Fruit fly (Drosophila melanogaster): ENCODE results near the gene CG16952.

The CG16952 gene

dm6 chrX:15887247-15887616, 17.2 kb downstream of the CG16952 start, which contains the start of gene tay:
Gene tay, minus strand, starts transcription at chrX:15887311.
- TF ChIP-seq rgr (GFP tag; optimal IDR thresholded peaks at IDR 0.05) (peak; percentile 15), Mio (GFP tag; optimal IDR thresholded peaks at IDR 0.05) (no peak), N (GFP tag; optimal IDR thresholded peaks at IDR 0.05) (no peak), CrebA (GFP tag; optimal IDR thresholded peaks at IDR 0.05; ENCODE audit: borderline replicate concordance) (no peak), Myc (optimal IDR thresholded peaks at IDR 0.05) (peak; percentile 18), lola (GFP tag; optimal IDR thresholded peaks at IDR 0.05) (no peak), Rel (GFP tag; optimal IDR thresholded peaks at IDR 0.05) (no peak), Rel (tag; optimal IDR thresholded peaks at IDR 0.05) (peak; percentile 44), Hr83 (GFP tag; optimal IDR thresholded peaks at IDR 0.05; ENCODE audit: poor library complexity, severe bottlenecking) (peak; percentile 4), OdsH (GFP tag; optimal IDR thresholded peaks at IDR 0.05) (no peak), dsf (GFP tag; optimal IDR thresholded peaks at IDR 0.05; ENCODE audit: borderline replicate concordance) (no peak)

dm6 chrX:15888763-15889162, 18.8 kb downstream of the CG16952 start:
- TF ChIP-seq CrebA (GFP tag; optimal IDR thresholded peaks at IDR 0.05; ENCODE audit: borderline replicate concordance) (no peak), Dfd (GFP tag; optimal IDR thresholded peaks at IDR 0.05) (no peak), dmrt93B (GFP tag; optimal IDR thresholded peaks at IDR 0.05) (no peak), CG9705 (GFP tag; optimal IDR thresholded peaks at IDR 0.05) (no peak), brk (GFP tag; optimal IDR thresholded peaks at IDR 0.05) (no peak), N (GFP tag; optimal IDR thresholded peaks at IDR 0.05) (no peak), ey (GFP tag; optimal IDR thresholded peaks at IDR 0.05) (no peak), Hr78 (GFP tag; optimal IDR thresholded peaks at IDR 0.05) (no peak), Hnf4 (GFP tag; optimal IDR thresholded peaks at IDR 0.05) (no peak), br (GFP tag; optimal IDR thresholded peaks at IDR 0.05) (no peak), HLH106 (tag; optimal IDR thresholded peaks at IDR 0.05) (no peak), rgr (GFP tag; optimal IDR thresholded peaks at IDR 0.05) (no peak), tai (GFP tag; optimal IDR thresholded peaks at IDR 0.05) (no peak), usp (GFP tag; optimal IDR thresholded peaks at IDR 0.05) (no peak), CG32264 (GFP tag; optimal IDR thresholded peaks at IDR 0.05) (no peak)

DNA sequence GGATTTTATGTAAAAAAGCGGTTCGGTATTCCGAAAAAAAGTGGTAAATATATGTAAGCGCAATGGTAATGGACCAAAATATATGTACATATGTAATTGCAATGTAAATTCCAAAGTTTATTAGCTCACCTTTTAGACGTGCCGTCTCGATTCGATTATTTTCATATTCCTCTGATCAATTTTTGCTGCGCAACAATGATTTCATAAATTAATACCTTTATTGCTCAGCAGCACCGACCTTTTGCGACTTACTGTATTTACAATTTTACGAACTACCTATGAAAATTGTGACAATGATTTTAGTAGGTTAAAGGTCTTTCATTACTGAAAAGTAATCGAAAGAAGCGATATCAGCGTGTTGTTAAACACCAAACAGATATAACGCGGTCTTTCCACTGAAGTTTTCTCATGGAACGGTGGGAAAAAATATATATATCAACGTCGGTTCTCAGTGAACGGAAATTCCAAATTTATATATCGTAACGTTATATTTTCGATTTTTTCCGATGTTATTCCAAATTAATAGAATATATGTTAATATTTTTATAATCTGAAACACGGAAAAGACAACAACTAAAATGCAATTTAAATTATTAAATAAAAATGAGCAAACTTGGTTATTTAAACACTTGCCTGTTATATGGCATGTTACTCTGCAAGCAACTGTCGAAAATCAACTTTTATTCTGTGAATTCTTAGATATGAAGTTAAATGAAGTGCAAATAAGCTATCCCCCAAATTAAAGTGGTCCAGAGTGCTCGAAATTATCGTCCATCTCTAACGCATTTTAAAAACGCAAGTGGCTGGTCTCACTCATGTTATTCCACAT, 20.0 kb downstream of the CG16952 start, which contains the start of the genes MSBP and CG15916:
TSS of gene MSBP (minus strand) at position 330 of the 829 bp plus-strand sequence.
TSS of gene CG15916 (plus strand) at position 810 of the 829 bp plus-strand sequence.
- peak; percentile 51 for TF ChIP-seq HLH106 (tag; optimal IDR thresholded peaks at IDR 0.05)
- TF ChIP-seq sv (GFP tag; optimal IDR thresholded peaks at IDR 0.05), result no peak
- TF ChIP-seq brk (GFP tag; optimal IDR thresholded peaks at IDR 0.05), result no peak
- TF ChIP-seq pan (optimal IDR thresholded peaks at IDR 0.05), result no peak
- TF ChIP-seq Hr83 (GFP tag; optimal IDR thresholded peaks at IDR 0.05; ENCODE audit: poor library complexity, severe bottlenecking), result no peak
- peak; percentile 2 for TF ChIP-seq fru (GFP tag; optimal IDR thresholded peaks at IDR 0.05)
- no peak for TF ChIP-seq CG9705 (GFP tag; optimal IDR thresholded peaks at IDR 0.05)
- TF ChIP-seq Abd-B (GFP tag; optimal IDR thresholded peaks at IDR 0.05), result no peak
- TF ChIP-seq ey (GFP tag; optimal IDR thresholded peaks at IDR 0.05), result peak; percentile 1
- TF ChIP-seq Hnf4 (GFP tag; optimal IDR thresholded peaks at IDR 0.05), result peak; percentile 17
- no peak for TF ChIP-seq dmrt93B (GFP tag; optimal IDR thresholded peaks at IDR 0.05)
- TF ChIP-seq Dif (GFP tag; optimal IDR thresholded peaks at IDR 0.05; ENCODE audit: partially characterized antibody), result no peak
- TF ChIP-seq jim (GFP tag; optimal IDR thresholded peaks at IDR 0.05), result no peak
- no peak for TF ChIP-seq h (GFP tag; optimal IDR thresholded peaks at IDR 0.05)
- peak; percentile 30 for TF ChIP-seq rgr (GFP tag; optimal IDR thresholded peaks at IDR 0.05)
- no peak for TF ChIP-seq Rel (GFP tag; optimal IDR thresholded peaks at IDR 0.05)
- TF ChIP-seq Rel (tag; optimal IDR thresholded peaks at IDR 0.05), result no peak
- TF ChIP-seq foxo (GFP tag; optimal IDR thresholded peaks at IDR 0.05), result peak in 1 of 2 experiments; percentile 29
- TF ChIP-seq Sp1 (GFP tag; optimal IDR thresholded peaks at IDR 0.05), result peak; percentile 29
- peak; percentile 74 for TF ChIP-seq N (GFP tag; optimal IDR thresholded peaks at IDR 0.05)
- peak; percentile 12 for TF ChIP-seq psq (GFP tag; optimal IDR thresholded peaks at IDR 0.05)
- peak; percentile 41 for TF ChIP-seq woc (GFP tag; optimal IDR thresholded peaks at IDR 0.05)
